Worm (Caenorhabditis elegans) whole organism, early embryonic: ENCODE results near the gene Y42A5A.3.

Experiments
- B0310.2 ChIP-seq: sonication (generic microtip); optimal IDR thresholded peaks from 2 replicates; lab custom pipeline; 2016; ENCODE audit warnings: mild to moderate bottlenecking, missing genetic modification characterization, missing compliant biosample characterization
- F13C5.2 ChIP-seq: sonication (generic microtip); optimal IDR thresholded peaks from 2 replicates; lab custom pipeline; 2017; ENCODE audit warnings: mild to moderate bottlenecking, missing genetic modification characterization, inconsistent platforms, missing compliant biosample characterization
- aly-1 ChIP-seq: sonication (generic microtip); optimal IDR thresholded peaks from 2 replicates; lab custom pipeline; 2016; ENCODE audit warnings: missing genetic modification characterization, missing compliant biosample characterization
- ama-1 ChIP-seq: fragments of 150-350 bp; optimal IDR thresholded peaks from 2 replicates; lab custom pipeline; 2014
- ceh-13 ChIP-seq: fragments of 200-800 bp; sonication (Bioruptor generic); optimal IDR thresholded peaks from 2 replicates; lab custom pipeline; 2018; ENCODE audit warnings: mild to moderate bottlenecking, missing genetic modification characterization, missing compliant biosample characterization
- ceh-36 ChIP-seq: sonication (generic microtip); optimal IDR thresholded peaks from 2 replicates; lab custom pipeline; 2016; ENCODE audit warnings: missing genetic modification characterization, inconsistent platforms, missing compliant biosample characterization
- ets-7 ChIP-seq: sonication (generic microtip); optimal IDR thresholded peaks from 2 replicates; lab custom pipeline; 2016; ENCODE audit warnings: missing genotype, missing genetic modification characterization, missing compliant biosample characterization
- flt-1 ChIP-seq: fragments of 200-800 bp; sonication (Bioruptor generic); IDR thresholded peaks from 2 replicates; pipeline ENCODE4 v1.3.6; 2022; ENCODE audit warnings: missing genetic modification characterization, missing compliant biosample characterization
- hmbx-1 ChIP-seq: sonication (generic microtip); optimal IDR thresholded peaks from 2 replicates; lab custom pipeline; 2016; ENCODE audit warnings: mild to moderate bottlenecking, missing genetic modification characterization, missing compliant biosample characterization
- hmg-4 ChIP-seq: fragments of 200-800 bp; sonication (Bioruptor generic); optimal IDR thresholded peaks from 2 replicates; lab custom pipeline; 2018; ENCODE audit warnings: mild to moderate bottlenecking, missing genetic modification characterization, missing compliant biosample characterization
- hnd-1 ChIP-seq: sonication (generic microtip); optimal IDR thresholded peaks from 2 replicates; lab custom pipeline; 2016; ENCODE audit warnings: missing genetic modification characterization, missing compliant biosample characterization
- pes-1 ChIP-seq: fragments of 200-800 bp; sonication (Bioruptor generic); IDR thresholded peaks from 2 replicates; pipeline ENCODE4 v1.3.6; 2022; ENCODE audit warnings: missing genetic modification reagents, missing genetic modification characterization, missing compliant biosample characterization
- scrt-1 ChIP-seq: fragments of 200-800 bp; sonication (Bioruptor generic); IDR thresholded peaks from 2 replicates; pipeline ENCODE4 v1.3.6; 2022; ENCODE audit warnings: missing genetic modification characterization, missing compliant biosample characterization
- sea-1 ChIP-seq: fragments of 200-800 bp; sonication (Bioruptor generic); conservative IDR thresholded peaks from 2 replicates; pipeline ENCODE4 v1.3.6; 2022; ENCODE audit warnings: missing genetic modification characterization, missing compliant biosample characterization
- tbx-11 ChIP-seq: fragments of 200-800 bp; sonication (Bioruptor generic); IDR thresholded peaks from 2 replicates; pipeline ENCODE4 v1.3.6; 2022; ENCODE audit warnings: missing genetic modification characterization, missing compliant biosample characterization
- tbx-37 ChIP-seq: fragments of 200-800 bp; sonication (Bioruptor generic); conservative IDR thresholded peaks from 2 replicates; pipeline ENCODE4 v1.3.6; 2022; ENCODE audit warnings: missing genetic modification reagents, missing genetic modification characterization, missing compliant biosample characterization
- tra-4 ChIP-seq: sonication (generic microtip); optimal IDR thresholded peaks from 2 replicates; lab custom pipeline; 2017; ENCODE audit warnings: missing genetic modification characterization, missing compliant biosample characterization

The Y42A5A.3 gene

ce11 chrV:11124922-11125321 lies 29.1 kb upstream of the Y42A5A.3 start, which contains the start of gene C06H2.2:
C06H2.2 (plus strand) TSS chrV:11125222.
- no peak for TF ChIP-seq aly-1 (tag; lab: Kevin White, UChicago)
- TF ChIP-seq hmbx-1: no peak
- TF ChIP-seq flt-1 (GFP tag; lab: Robert Waterston, UW): no peak
- TF ChIP-seq ceh-36 (tag; lab: Kevin White, UChicago): no peak
- TF ChIP-seq tbx-11 (GFP tag; lab: Robert Waterston, UW): no peak
- TF ChIP-seq sea-1 (GFP tag; lab: Robert Waterston, UW): no peak
- no peak for TF ChIP-seq tbx-37
- no peak for TF ChIP-seq ama-1 (lab: Kevin White, UChicago)
- TF ChIP-seq scrt-1 (GFP tag; lab: Robert Waterston, UW): no peak
- no peak for TF ChIP-seq tra-4 (tag; lab: Kevin White, UChicago)

DNA sequence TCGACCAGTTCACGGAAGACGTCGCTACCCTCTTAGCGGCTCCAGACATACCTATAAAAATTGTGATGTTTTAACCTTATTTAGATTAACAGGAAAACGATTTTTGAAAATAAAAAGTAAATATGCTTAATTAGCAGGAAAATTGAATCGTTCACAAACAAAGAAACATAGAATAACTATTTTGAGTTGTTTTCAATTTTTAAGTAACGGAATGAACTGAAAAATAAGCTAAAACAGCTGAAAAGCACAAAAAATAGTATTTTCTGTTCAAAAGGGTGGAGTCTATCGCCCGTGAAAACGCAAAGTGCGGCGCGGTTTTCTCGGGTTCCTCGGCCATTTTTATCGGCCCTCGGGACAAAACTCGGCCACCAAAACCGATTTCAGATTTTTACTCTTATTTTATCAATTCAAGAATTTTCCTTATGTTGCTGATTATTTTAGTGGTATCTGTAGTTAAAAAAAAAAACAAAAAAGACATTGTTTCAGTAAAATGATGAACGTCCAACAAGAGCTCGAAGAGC lies 28.1 kb upstream of the Y42A5A.3 start, which contains the start of the genes atp-5 and lmtr-3:
Gene atp-5 (minus strand): TSS at position 51 of the 521 bp plus-strand sequence.
Gene lmtr-3 (plus strand): TSS at position 370 of the 521 bp plus-strand sequence.
- TF ChIP-seq tbx-11 (GFP tag; lab: Robert Waterston, UW) (0 out of 2 replicates have a peak, but pooled peaks have one; percentile 36), tbx-37 (peak; percentile 76; the same call in 1 of the 2 replicates), hnd-1 (tag; lab: Kevin White, UChicago) (no peak), F13C5.2 (tag; lab: Kevin White, UChicago) (peak; percentile 36), aly-1 (tag; lab: Kevin White, UChicago) (no peak), hmg-4 (peak; percentile 38)

DNA sequence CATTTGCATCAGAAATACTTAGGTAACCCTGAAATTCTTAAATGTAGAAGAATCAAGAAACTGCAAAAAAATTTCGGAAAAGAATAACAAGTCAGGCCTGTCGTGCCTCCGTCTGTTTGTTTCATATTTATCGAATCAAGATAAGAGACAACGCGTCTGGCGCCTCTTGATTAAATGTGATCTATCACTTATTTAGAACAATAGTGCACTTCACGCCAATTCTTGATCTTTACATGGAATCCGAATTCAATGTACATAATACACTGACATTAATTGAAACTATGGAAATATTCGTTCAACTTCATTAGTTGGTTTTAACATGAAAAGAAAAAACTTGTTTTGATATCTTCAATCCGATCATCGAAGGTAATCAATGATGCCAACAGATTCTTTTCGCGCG lies 26.7 kb upstream of the Y42A5A.3 start, which contains the start of gene mboa-2:
Gene mboa-2 (minus strand): TSS at position 28 of the 400 bp plus-strand sequence.
- no peak for TF ChIP-seq ama-1 (lab: Kevin White, UChicago)
- no peak for TF ChIP-seq tra-4 (tag; lab: Kevin White, UChicago)
- TF ChIP-seq B0310.2 (tag; lab: Kevin White, UChicago): no peak
- no peak for TF ChIP-seq flt-1 (GFP tag; lab: Robert Waterston, UW)

DNA sequence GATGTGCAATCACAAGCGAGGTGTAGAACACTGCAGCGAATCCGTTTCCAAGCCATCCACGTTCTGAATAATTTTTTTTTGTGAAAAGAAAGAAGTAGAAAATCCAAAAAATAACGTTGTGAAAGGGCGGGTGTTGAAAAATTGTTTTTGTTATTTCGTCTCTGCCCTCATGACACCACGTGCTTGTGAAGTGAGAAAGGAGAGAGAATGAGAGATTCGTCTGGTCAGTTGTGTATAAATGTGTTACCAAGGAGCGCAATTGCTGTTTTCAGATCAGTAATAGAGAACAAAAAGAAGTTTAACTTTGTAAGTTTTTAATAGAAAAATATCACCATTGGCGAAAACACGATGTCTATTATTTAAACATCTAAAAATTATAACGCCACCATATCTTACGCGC lies 25.5 kb upstream of the Y42A5A.3 start:
- TF ChIP-seq hmg-4 (no peak), hnd-1 (tag; lab: Kevin White, UChicago) (no peak), ceh-13 (GFP tag; lab: Kevin White, UChicago) (no peak), scrt-1 (GFP tag; lab: Robert Waterston, UW) (no peak), tra-4 (tag; lab: Kevin White, UChicago) (no peak), ceh-36 (tag; lab: Kevin White, UChicago) (no peak), tbx-37 (no peak), tbx-11 (GFP tag; lab: Robert Waterston, UW) (no peak), aly-1 (tag; lab: Kevin White, UChicago) (no peak), flt-1 (GFP tag; lab: Robert Waterston, UW) (no peak)

ce11 chrV:11119294-11119755 lies 23.6 kb upstream of the Y42A5A.3 start, which contains the start of gene scb-1:
scb-1 (minus strand) TSS chrV:11119705.
- TF ChIP-seq F13C5.2 (tag; lab: Kevin White, UChicago) (no peak), sea-1 (GFP tag; lab: Robert Waterston, UW) (no peak)

- TF ChIP-seq pes-1 (GFP tag; lab: Robert Waterston, UW) (no peak), ama-1 (lab: Kevin White, UChicago) (no peak)
Observed at ce11 chrV:11118179-11118725, 22.5 kb upstream of the Y42A5A.3 start.

- TF ChIP-seq tbx-37: no peak
- TF ChIP-seq B0310.2 (tag; lab: Kevin White, UChicago): no peak
- no peak for TF ChIP-seq ama-1 (lab: Kevin White, UChicago)
- TF ChIP-seq tbx-11 (GFP tag; lab: Robert Waterston, UW): no peak
- TF ChIP-seq ceh-36 (tag; lab: Kevin White, UChicago): no peak
- no peak for TF ChIP-seq scrt-1 (GFP tag; lab: Robert Waterston, UW)
- no peak for TF ChIP-seq sea-1 (GFP tag; lab: Robert Waterston, UW)
Observed at ce11 chrV:11113607-11114006, 17.8 kb upstream of the Y42A5A.3 start, which contains the start of gene math-33. math-33 (plus strand) TSS chrV:11113907.

DNA sequence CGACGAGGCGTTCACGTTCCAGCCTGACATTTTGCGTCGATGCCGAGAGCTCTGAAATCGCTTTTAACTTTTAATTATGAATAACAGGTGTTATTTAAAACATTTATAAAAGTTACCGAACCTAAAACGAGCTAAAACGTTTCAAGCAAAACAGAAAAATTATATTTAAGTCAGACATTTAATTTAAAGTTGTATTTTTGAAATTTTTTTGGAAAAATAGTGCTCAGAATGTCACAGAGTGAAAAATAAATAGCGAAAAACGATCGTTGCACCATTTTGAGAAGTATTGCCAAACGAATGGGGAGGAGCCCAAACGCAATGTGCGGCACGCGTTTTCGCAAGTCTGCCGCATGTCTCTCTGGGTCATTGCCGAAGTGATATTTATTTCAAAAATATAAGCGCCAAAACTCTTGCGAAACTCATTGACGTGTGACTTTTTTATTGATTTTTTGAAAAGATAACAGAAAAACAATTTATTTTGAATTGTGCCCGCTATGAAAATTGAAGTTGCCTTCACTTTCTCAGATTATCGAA lies 17.3 kb upstream of the Y42A5A.3 start, which contains the start of gene erfa-3:
Gene erfa-3 (minus strand): TSS at position 51 of the 534 bp plus-strand sequence.
- TF ChIP-seq ama-1 (lab: Kevin White, UChicago) (no peak), flt-1 (GFP tag; lab: Robert Waterston, UW) (peak; percentile 49; the same call in 1 of the 2 replicates), tbx-37 (peak; percentile 61; the same call in 1 of the 2 replicates), pes-1 (GFP tag; lab: Robert Waterston, UW) (no peak), ceh-13 (GFP tag; lab: Kevin White, UChicago) (peak; percentile 60), B0310.2 (tag; lab: Kevin White, UChicago) (no peak), ceh-36 (tag; lab: Kevin White, UChicago) (peak; percentile 51), tra-4 (tag; lab: Kevin White, UChicago) (peak; percentile 62), sea-1 (GFP tag; lab: Robert Waterston, UW) (peak; percentile 70; the same call in 1 of the 2 replicates), hnd-1 (tag; lab: Kevin White, UChicago) (peak; percentile 55), hmbx-1 (peak; percentile 48), tbx-11 (GFP tag; lab: Robert Waterston, UW) (peak; percentile 74; the same call in 1 of the 2 replicates), aly-1 (tag; lab: Kevin White, UChicago) (peak; percentile 76), scrt-1 (GFP tag; lab: Robert Waterston, UW) (peak; percentile 51; the same call in 1 of the 2 replicates), F13C5.2 (tag; lab: Kevin White, UChicago) (peak; percentile 91), ets-7 (tag; lab: Kevin White, UChicago) (peak; percentile 53), hmg-4 (peak; percentile 56)
